Fruit fly (Drosophila melanogaster): Measurements from ENCODE around the gene RpS14b.

RpS14b gene

DNA sequence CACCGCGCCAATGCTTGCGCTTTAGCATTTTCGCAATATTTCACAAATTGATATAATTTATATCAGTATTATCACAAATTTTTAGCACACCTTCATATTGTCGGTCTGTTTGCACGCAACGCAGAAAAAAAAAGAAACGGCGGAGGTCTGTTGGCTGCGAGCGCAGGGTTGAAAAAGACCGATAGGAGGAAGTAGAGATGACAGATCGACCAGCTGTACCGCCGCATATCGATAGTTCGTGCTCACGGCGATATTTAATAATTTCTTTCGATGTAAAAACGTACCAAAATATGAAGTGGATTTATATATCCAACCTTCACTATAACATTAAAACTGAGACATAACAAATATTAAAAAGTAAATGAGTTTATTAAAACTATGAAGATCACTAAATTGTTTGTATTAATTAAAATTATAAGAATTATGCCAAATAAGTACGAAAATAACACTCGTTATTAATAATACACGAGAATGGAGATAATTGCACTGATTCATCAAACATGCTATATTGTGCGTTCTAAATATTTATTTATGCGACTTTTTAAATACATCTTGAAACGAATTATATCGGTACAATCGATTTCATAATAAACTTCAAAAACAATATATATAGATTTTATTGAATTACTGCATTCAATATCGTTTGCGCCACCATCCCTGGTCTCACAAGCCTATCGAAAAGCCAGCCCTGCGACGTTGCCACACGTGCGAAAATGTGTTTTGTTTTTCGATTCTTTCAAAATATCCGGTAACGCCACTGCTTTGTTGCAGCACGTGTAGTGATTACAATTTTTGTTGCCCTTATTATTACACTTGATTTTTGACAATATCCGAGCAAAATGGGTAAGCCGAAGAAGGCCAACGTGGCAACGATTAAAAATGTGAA is 33.3 kb upstream of the RpS14b start, which contains the start of the genes RpS6 and bys (continued):
- TF ChIP-seq sens (GFP tag) = no peak
- TF ChIP-seq CG33213 (GFP tag; optimal IDR thresholded peaks at IDR 0.05) = peak; percentile 26
- no peak for TF ChIP-seq CG9797 (GFP tag; optimal IDR thresholded peaks at IDR 0.05)
- 0 out of 2 replicates have a peak, but pooled peaks have one; percentile 20 for TF ChIP-seq sisA (GFP tag; IDR thresholded peaks at IDR 0.05)
- TF ChIP-seq lola (GFP tag; optimal IDR thresholded peaks at IDR 0.05) = peak in 1 of 3 experiments; percentile 61
- peak; percentile 71 for TF ChIP-seq zen2 (GFP tag; IDR thresholded peaks at IDR 0.05; ENCODE audit: partially characterized antibody)
- TF ChIP-seq CG8281 (tag; optimal IDR thresholded peaks at IDR 0.05) = peak; percentile 6
- TF ChIP-seq CG8924 (tag; optimal IDR thresholded peaks at IDR 0.05) = peak; percentile 3
- TF ChIP-seq fd64A (GFP tag; optimal IDR thresholded peaks at IDR 0.05) = peak; percentile 19
- no peak for TF ChIP-seq CG8478 (optimal IDR thresholded peaks at IDR 0.05)
- peak; percentile 13; the same call in 1 of the 2 replicates for TF ChIP-seq ara (GFP tag; IDR thresholded peaks at IDR 0.05)
- TF ChIP-seq org-1 (GFP tag; optimal IDR thresholded peaks at IDR 0.05) = no peak
- peak; percentile 23 for TF ChIP-seq Side (GFP tag; optimal IDR thresholded peaks at IDR 0.05)
- peak; percentile 40 for TF ChIP-seq CG9817 (tag; optimal IDR thresholded peaks at IDR 0.05)
- TF ChIP-seq gce (GFP tag; IDR thresholded peaks at IDR 0.05) = no peak
- TF ChIP-seq CoRest (tag; optimal IDR thresholded peaks at IDR 0.05) = peak; percentile 57
- peak; percentile 77 for TF ChIP-seq CG14860 (GFP tag; IDR thresholded peaks at IDR 0.05; ENCODE audit: partially characterized antibody)
- no peak for TF ChIP-seq fru (optimal IDR thresholded peaks at IDR 0.05)
- no peak; the same call in 1 of the 2 replicates for TF ChIP-seq Taf1 (GFP tag; IDR thresholded peaks at IDR 0.05)
- TF ChIP-seq E2f2 (GFP tag; IDR thresholded peaks at IDR 0.05) = peak; percentile 9; the same call in 1 of the 2 replicates
- no peak for TF ChIP-seq ewg (GFP tag; optimal IDR thresholded peaks at IDR 0.05)
- no peak for TF ChIP-seq sd (tag; optimal IDR thresholded peaks at IDR 0.05)
- TF ChIP-seq BtbVII (GFP tag; optimal IDR thresholded peaks at IDR 0.05) = peak; percentile 77
- peak; percentile 19 for TF ChIP-seq CG33557 (GFP tag; optimal IDR thresholded peaks at IDR 0.05)
- TF ChIP-seq CG2120 (GFP tag; optimal IDR thresholded peaks at IDR 0.05) = peak; percentile 62
- peak; percentile 12 for TF ChIP-seq fu2 (GFP tag; optimal IDR thresholded peaks at IDR 0.05)
- no peak for TF ChIP-seq abd-A (tag; optimal IDR thresholded peaks at IDR 0.05)
- peak; percentile 2 to 5 for TF ChIP-seq bsh (GFP tag; optimal IDR thresholded peaks at IDR 0.05)
- TF ChIP-seq Dip2 (GFP tag; IDR thresholded peaks at IDR 0.05) = no peak
- TF ChIP-seq MTF-1 (GFP tag; optimal IDR thresholded peaks at IDR 0.05; ENCODE audit: borderline replicate concordance) = peak; percentile 85
- TF ChIP-seq Mes4 (GFP tag; optimal IDR thresholded peaks at IDR 0.05) = peak; percentile 64
- peak; percentile 38 for TF ChIP-seq MBD-R2 (GFP tag; IDR thresholded peaks at IDR 0.05)
- peak; percentile 38 for TF ChIP-seq al (GFP tag; IDR thresholded peaks at IDR 0.05)
- TF ChIP-seq CkIIα-i1 (GFP tag; IDR thresholded peaks at IDR 0.05) = no peak
- TF ChIP-seq Doc3 (GFP tag; IDR thresholded peaks at IDR 0.05; ENCODE audit: partially characterized antibody) = peak; percentile 71; the same call in 2 of the 3 replicates
- peak; percentile 55 for TF ChIP-seq CG11085 (GFP tag; IDR thresholded peaks at IDR 0.05)
- no peak for TF ChIP-seq gfzf (GFP tag; optimal IDR thresholded peaks at IDR 0.05)
- no peak for TF ChIP-seq stc (GFP tag; IDR thresholded peaks at IDR 0.05)
- TF ChIP-seq CG13775 (GFP tag; optimal IDR thresholded peaks at IDR 0.05) = peak; percentile 66
- peak in 1 of 2 experiments; percentile 34 for TF ChIP-seq Eip74EF (GFP tag; optimal IDR thresholded peaks at IDR 0.05)
- peak; percentile 32 for TF ChIP-seq CG13624 (GFP tag; optimal IDR thresholded peaks at IDR 0.05)
- TF ChIP-seq CG14050 (GFP tag; IDR thresholded peaks at IDR 0.05) = no peak; the same call in 2 of the 3 replicates
- TF ChIP-seq Ada2b (GFP tag; IDR thresholded peaks at IDR 0.05) = peak; percentile 40; the same call in 1 of the 2 replicates
- TF ChIP-seq sna (GFP tag; IDR thresholded peaks at IDR 0.05; ENCODE audit: partially characterized antibody) = 0 out of 2 replicates have a peak, but pooled peaks have one; percentile 36
- TF ChIP-seq CG10147 (GFP tag; optimal IDR thresholded peaks at IDR 0.05) = peak; percentile 16
- no peak for TF ChIP-seq CG30431 (GFP tag; optimal IDR thresholded peaks at IDR 0.05)
- peak; percentile 58 for TF ChIP-seq nmo (GFP tag; optimal IDR thresholded peaks at IDR 0.05)
- TF ChIP-seq CG9609 (GFP tag; optimal IDR thresholded peaks at IDR 0.05) = no peak
